Fruit fly (Drosophila melanogaster) whole organism, adult: Measurements from ENCODE around the gene PIG-K.
A peak's percentile ranks its signal among the peaks of the same experiment; 100 is the strongest.

ENCODE experiments used
- CG11617 ChIP-seq: fragments of 200-800 bp; sonication (Bioruptor generic); optimal IDR thresholded peaks from 2 replicates; lab custom pipeline; 2017; ENCODE audit warnings: mild to moderate bottlenecking, missing biosample characterization, missing genetic modification reagents, missing genetic modification characterization
- CG12768 ChIP-seq: fragments of 200-800 bp; sonication (Bioruptor generic); optimal IDR thresholded peaks from 2 replicates; lab custom pipeline; 2017; ENCODE audit warnings: missing biosample characterization, missing genetic modification characterization, mild to moderate bottlenecking, moderate library complexity, missing genetic modification reagents
- CG14711 ChIP-seq: fragments of 200-800 bp; sonication (Bioruptor generic); optimal IDR thresholded peaks from 2 replicates; lab custom pipeline; 2018; ENCODE audit warnings: missing biosample characterization, mild to moderate bottlenecking, missing genetic modification characterization, moderate library complexity
- CG1620 ChIP-seq: fragments of 200-800 bp; sonication (Bioruptor generic); optimal IDR thresholded peaks from 2 replicates; lab custom pipeline; 2016; ENCODE audit warnings: missing biosample characterization, missing genetic modification characterization
- CG33017 ChIP-seq: fragments of 200-800 bp; sonication (Bioruptor generic); optimal IDR thresholded peaks from 2 replicates; lab custom pipeline; 2018; ENCODE audit warnings: missing biosample characterization, mild to moderate bottlenecking, missing genetic modification characterization, moderate library complexity
- CG5204 ChIP-seq: fragments of 200-800 bp; sonication (Bioruptor generic); optimal IDR thresholded peaks from 2 replicates; lab custom pipeline; 2016; ENCODE audit warnings: missing biosample characterization, missing genetic modification characterization
- CG7045 ChIP-seq: fragments of 200-800 bp; sonication (Bioruptor generic); optimal IDR thresholded peaks from 2 replicates; lab custom pipeline; 2017; ENCODE audit warnings: missing biosample characterization, mild to moderate bottlenecking, missing genetic modification characterization
- CG7101 ChIP-seq: fragments of 200-800 bp; sonication (Bioruptor generic); optimal IDR thresholded peaks from 2 replicates; lab custom pipeline; 2018; ENCODE audit warnings: missing biosample characterization, mild to moderate bottlenecking, missing genetic modification characterization, moderate library complexity
- Clk ChIP-seq: fragments of 200-800 bp; sonication (Bioruptor generic); optimal IDR thresholded peaks from 2 replicates; lab custom pipeline; 2017; ENCODE audit warnings: missing biosample characterization, missing genetic modification characterization
- Crg-1 ChIP-seq: fragments of 200-800 bp; sonication (Bioruptor generic); optimal IDR thresholded peaks from 2 replicates; lab custom pipeline; 2016; ENCODE audit warnings: missing biosample characterization, missing genetic modification characterization
- Hr96 ChIP-seq: fragments of 200-800 bp; sonication (Bioruptor generic); optimal IDR thresholded peaks from 2 replicates; lab custom pipeline; 2016; ENCODE audit warnings: missing biosample characterization, missing genetic modification characterization
- Mnt ChIP-seq: fragments of 200-800 bp; sonication (Bioruptor generic); optimal IDR thresholded peaks from 2 replicates; lab custom pipeline; 2016; ENCODE audit warnings: missing biosample characterization, mild to moderate bottlenecking, missing genetic modification characterization
- bab1 ChIP-seq: fragments of 200-800 bp; sonication (Bioruptor generic); optimal IDR thresholded peaks from 3 replicates; lab custom pipeline; 2019; ENCODE audit warnings: missing biosample characterization, mild to moderate bottlenecking, missing genetic modification characterization, moderate library complexity
- cic ChIP-seq: fragments of 200-800 bp; sonication (Bioruptor generic); optimal IDR thresholded peaks from 2 replicates; lab custom pipeline; 2017; ENCODE audit warnings: missing biosample characterization, mild to moderate bottlenecking, missing genetic modification characterization, moderate library complexity
- cnc ChIP-seq, 2 experiments: fragments of >200 bp; optimal IDR thresholded peaks; 2 replicates each; lab custom pipeline; 2017
- kay ChIP-seq: fragments of 200-800 bp; sonication (Bioruptor generic); peaks from one replicate; lab custom pipeline; 2016; ENCODE audit warnings: missing biosample characterization, missing genetic modification characterization, borderline replicate concordance
- ovo ChIP-seq: fragments of 200-800 bp; sonication (Bioruptor generic); optimal IDR thresholded peaks from 2 replicates; lab custom pipeline; 2016; ENCODE audit warnings: missing biosample characterization, missing genetic modification characterization
- pad ChIP-seq: fragments of 200-800 bp; sonication (Bioruptor generic); optimal IDR thresholded peaks from 3 replicates; lab custom pipeline; 2017; ENCODE audit warnings: missing biosample characterization, missing genetic modification characterization, mild to moderate bottlenecking, moderate library complexity, missing genetic modification reagents
- tj ChIP-seq: fragments of 200-800 bp; sonication (Bioruptor generic); optimal IDR thresholded peaks from 3 replicates; lab custom pipeline; 2017; ENCODE audit warnings: missing biosample characterization, mild to moderate bottlenecking, missing genetic modification characterization, moderate library complexity
- toe ChIP-seq: fragments of 200-800 bp; sonication (Bioruptor generic); optimal IDR thresholded peaks from 2 replicates; lab custom pipeline; 2016; ENCODE audit warnings: missing biosample characterization, missing genetic modification characterization

PIG-K gene

DNA sequence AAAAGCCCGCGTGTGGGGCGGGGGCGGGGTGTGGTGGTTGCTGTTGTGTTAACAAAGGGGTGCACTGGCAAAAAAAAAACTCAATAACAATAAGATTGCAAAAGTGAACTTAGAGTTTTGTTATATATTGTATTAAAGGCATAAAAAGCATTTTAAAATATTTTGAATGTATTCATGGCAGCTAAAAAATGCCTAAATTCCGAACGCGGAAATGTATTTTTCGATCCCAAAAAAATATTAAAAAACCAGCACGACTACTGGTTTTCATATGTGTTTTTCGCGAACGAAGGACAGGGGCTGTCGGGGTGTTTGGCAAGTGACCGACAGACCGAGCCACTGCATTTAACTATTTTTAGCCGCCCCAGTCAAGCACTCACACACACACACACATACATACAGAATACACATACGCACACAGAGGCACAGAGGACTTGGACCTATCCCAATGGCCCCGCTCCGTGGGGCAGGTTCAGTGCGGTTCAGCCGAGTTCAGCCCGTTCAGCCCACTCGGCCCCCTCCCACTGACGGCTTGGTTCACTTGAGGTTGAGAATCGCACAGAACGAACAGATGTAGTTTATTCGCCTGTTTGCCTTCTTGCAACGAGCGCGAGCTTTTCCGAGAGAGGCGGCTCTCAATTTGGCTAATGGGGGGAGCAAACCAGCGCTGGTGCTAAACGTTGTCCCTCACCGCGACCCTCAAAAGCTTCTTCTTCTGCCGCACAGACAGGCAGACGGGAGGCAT is 42.2 kb downstream of the PIG-K start:
- TF ChIP-seq CG7101 (tag; lab: Kevin White, UChicago), result no peak
- no peak for TF ChIP-seq CG12768
- TF ChIP-seq CG7045 (GFP tag; lab: Kevin White, UChicago), result no peak
- no peak for TF ChIP-seq Hr96 (GFP tag; lab: Kevin White, UChicago)
- no peak for TF ChIP-seq cic (GFP tag; lab: Kevin White, UChicago)
- peak; percentile 62 for TF ChIP-seq tj
- TF ChIP-seq Mnt (GFP tag; lab: Kevin White, UChicago), result no peak

DNA sequence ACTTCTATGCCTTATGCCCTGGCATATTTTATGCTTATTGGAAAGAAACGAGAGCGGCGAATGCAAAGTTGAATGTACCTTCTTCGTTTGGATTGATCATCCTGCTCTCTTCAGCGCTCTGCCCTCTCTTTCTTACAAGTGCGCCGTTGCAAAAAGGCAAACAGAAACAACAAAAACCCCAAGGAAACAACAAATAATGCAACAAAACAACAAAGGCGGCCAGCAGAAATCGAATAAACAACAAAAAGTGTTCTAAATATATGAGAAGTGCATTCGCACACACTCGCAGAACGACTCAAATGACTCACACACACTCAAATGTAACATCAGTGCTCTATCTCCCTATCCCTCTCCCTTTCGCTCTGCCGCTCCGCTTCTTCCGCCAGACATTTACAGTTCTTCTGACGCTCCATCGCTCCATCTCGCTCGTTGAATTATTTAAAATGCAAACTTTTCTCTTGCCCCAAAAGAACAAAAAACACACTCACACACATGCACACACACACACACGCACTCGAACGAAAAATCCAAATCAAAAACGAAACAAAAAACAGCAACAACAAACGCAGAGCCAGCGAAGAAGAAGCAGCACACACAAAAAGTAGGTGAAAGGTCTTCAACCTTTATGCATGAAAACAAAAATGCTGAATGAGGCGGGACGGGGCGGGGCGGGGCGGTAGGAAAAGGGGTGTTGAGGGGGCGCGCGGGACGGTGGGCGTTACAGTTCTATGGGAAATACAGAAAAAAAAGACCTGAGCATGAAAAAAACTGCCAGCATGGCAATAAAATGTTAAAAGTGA is 43.0 kb downstream of the PIG-K start:
- TF ChIP-seq Hr96 (GFP tag; lab: Kevin White, UChicago), result no peak
- TF ChIP-seq CG1620 (GFP tag; lab: Kevin White, UChicago), result no peak
- peak; percentile 99 for TF ChIP-seq tj
- TF ChIP-seq ovo, result no peak
- no peak for TF ChIP-seq CG7101 (tag; lab: Kevin White, UChicago)
- TF ChIP-seq CG7045 (GFP tag; lab: Kevin White, UChicago), result no peak

DNA sequence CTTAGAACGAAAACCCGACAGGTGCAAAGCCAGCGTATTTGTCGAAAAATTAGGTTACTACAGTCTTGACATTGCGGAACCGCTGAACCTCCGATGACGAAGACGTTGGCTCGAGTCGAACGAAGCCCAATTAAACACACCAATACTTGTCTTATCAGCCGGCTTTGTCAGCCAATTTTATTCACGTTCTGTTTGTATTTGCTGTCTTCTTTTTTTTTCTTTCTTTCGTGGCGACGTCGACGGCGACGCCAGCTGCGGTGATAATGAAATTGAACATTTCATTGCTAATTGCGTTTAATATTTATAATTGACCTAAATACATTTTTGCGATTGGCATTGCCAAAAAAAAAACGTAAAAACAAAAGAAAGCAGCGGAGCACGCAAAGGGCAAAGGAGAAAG is 43.7 kb downstream of the PIG-K start:
- no peak for TF ChIP-seq bab1 (GFP tag; lab: Kevin White, UChicago)
- TF ChIP-seq tj, result peak; percentile 85

DNA sequence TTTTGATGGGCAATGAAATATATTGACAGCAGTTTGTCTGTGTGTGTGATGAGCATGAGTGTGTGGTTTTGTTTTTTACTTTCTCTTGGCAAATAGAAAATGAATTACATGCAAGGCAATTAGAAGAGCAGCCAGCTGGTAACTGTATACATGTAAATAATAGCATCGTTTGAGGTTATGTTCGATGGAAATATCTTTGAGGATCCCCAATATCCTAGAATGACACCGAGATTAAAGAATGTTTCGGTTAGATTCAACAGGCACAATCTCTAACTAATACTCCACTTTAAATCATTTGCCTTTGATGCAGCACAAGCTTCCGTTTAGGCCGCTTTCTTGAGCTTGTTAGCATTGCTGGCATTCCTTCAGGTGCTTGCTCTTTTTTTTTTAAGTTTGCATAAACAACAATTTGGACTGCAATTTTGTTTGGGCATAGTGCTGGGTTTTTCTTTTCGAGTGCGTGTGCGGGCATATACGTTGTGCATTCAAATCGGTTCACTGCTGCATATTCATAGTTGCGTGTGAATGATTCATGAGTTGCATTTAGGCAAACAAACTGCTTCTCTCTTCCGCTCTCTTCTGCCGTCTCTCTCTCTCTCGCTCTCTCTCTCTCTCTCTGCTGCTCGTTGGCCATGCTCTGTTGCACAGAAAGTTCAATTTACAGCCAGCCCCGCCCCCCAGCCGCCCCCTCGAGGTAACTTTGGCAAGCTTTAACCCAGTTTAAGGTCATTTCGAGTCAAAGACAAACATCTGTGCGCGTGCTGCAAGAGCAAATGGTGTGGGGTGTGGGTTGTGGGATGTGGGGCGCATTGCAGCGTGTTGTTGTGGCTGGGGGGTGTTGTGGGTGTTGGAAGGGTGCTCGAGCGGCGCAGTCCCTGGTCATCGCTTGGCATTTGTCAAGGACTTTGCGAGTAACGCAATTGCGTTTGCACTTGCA is 44.5 kb downstream of the PIG-K start:
- TF ChIP-seq tj (no peak), cic (GFP tag; lab: Kevin White, UChicago) (no peak), CG7101 (tag; lab: Kevin White, UChicago) (no peak), CG7045 (GFP tag; lab: Kevin White, UChicago) (no peak), CG5204 (GFP tag; lab: Kevin White, UChicago) (no peak), cnc (optimal IDR thresholded peaks at IDR 0.05; lab: Kevin White, UChicago) (no peak), CG12768 (no peak), Mnt (GFP tag; lab: Kevin White, UChicago) (no peak), Crg-1 (no peak), Hr96 (GFP tag; lab: Kevin White, UChicago) (no peak), CG11617 (no peak), bab1 (GFP tag; lab: Kevin White, UChicago) (no peak), CG14711 (tag; lab: Kevin White, UChicago) (no peak), kay (GFP tag; lab: Kevin White, UChicago) (no peak), CG33017 (tag; lab: Kevin White, UChicago) (no peak), ovo (no peak), pad (no peak), Clk (GFP tag; lab: Kevin White, UChicago) (no peak), toe (GFP tag; lab: Kevin White, UChicago) (no peak), CG1620 (GFP tag; lab: Kevin White, UChicago) (no peak)

DNA sequence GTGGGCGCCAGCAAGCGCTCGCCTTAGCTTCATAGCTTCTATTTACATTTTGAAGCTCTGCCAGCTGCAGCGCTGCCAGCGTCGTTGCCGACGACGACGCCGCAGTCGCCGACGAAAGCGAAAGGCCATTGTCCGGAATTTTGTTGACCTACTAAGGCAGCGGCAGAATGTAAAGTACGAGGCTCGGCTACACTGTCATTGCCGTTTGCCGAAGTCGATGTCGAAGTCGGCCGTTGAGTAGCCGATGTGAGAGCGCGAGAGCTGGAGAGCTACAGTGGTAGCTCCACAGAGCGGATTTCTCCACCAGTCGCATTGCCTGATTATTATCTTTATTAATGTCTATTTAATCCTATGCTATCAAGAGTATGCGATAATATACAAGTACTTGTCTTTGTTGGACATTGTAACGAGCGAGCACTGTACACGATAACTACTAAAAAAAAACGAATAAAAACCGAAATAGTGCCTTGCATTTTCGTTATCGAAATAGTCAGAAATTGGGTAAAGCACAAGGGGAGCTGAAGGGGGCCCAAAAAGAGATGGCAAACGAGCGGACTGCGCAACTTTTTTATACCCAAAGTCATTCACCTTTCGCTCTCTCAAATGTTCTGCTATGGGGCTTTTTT is 45.5 kb downstream of the PIG-K start:
- TF ChIP-seq CG7101 (tag; lab: Kevin White, UChicago) (peak; percentile 93), kay (GFP tag; lab: Kevin White, UChicago) (no peak), bab1 (GFP tag; lab: Kevin White, UChicago) (peak; percentile 94), tj (peak; percentile 91), CG7045 (GFP tag; lab: Kevin White, UChicago) (peak; percentile 80), Clk (GFP tag; lab: Kevin White, UChicago) (peak; percentile 68), CG5204 (GFP tag; lab: Kevin White, UChicago) (peak; percentile 77), CG12768 (peak; percentile 91), CG1620 (GFP tag; lab: Kevin White, UChicago) (peak; percentile 90), pad (peak; percentile 85), Hr96 (GFP tag; lab: Kevin White, UChicago) (peak; percentile 95), CG11617 (peak; percentile 86), cic (GFP tag; lab: Kevin White, UChicago) (peak; percentile 18), CG14711 (tag; lab: Kevin White, UChicago) (peak; percentile 88), CG33017 (tag; lab: Kevin White, UChicago) (peak; percentile 86), ovo (peak; percentile 55), cnc (optimal IDR thresholded peaks at IDR 0.05; lab: Kevin White, UChicago) (no peak), Mnt (GFP tag; lab: Kevin White, UChicago) (peak; percentile 86), toe (GFP tag; lab: Kevin White, UChicago) (peak; percentile 81), Crg-1 (peak; percentile 82)
